Fruit fly (Drosophila melanogaster): ENCODE results near the gene CG10510.

Gene CG10510

DNA sequence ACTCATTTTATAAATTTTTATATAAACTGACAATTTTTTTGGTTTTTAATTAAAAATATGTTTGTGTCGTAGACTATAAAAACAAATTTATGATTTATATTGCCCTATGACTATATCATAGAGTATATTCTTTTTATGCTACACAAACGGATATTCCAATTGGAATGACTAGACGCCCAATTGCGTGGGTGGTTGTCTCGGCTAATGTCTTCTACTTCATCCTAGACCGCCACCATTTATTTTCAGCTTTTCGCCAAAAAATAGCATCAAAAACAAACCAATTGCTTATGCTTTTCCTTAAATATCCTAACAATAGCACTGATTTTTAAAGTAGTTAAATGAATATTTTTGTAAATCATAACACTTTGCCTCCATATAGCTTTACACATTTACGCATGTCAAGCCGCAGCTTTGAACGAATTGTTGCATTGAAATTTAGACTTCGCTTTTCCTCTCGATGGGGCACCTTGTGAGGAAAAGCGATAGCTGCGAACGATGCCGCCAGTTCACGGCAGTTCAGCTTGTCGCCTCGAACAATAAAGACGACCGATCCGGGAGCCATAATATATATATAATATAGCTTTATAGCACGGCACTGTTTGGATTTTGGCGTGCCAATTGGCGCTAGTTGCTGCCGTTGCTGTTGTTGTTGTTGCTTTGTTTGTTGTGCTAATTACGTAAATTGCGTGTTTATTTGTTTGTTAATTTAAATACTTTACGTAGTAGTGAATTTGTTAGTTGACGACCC lies 7.7 kb downstream of the CG10510 start:
- peak; percentile 72 for TF ChIP-seq EcR (GFP tag; optimal IDR thresholded peaks at IDR 0.05)
- TF ChIP-seq Ets98B (GFP tag; IDR thresholded peaks at IDR 0.05): no peak
- peak; percentile 52 for TF ChIP-seq D1 (tag; optimal IDR thresholded peaks at IDR 0.05)
- no peak for TF ChIP-seq CG15710 (tag; optimal IDR thresholded peaks at IDR 0.05)
- peak; percentile 11 for TF ChIP-seq CG14655 (GFP tag; optimal IDR thresholded peaks at IDR 0.05)
- no peak for TF ChIP-seq CG10348 (GFP tag; IDR thresholded peaks at IDR 0.05)
- no peak for TF ChIP-seq gl (tag; optimal IDR thresholded peaks at IDR 0.05)
- TF ChIP-seq CG34367 (tag; optimal IDR thresholded peaks at IDR 0.05): no peak

DNA sequence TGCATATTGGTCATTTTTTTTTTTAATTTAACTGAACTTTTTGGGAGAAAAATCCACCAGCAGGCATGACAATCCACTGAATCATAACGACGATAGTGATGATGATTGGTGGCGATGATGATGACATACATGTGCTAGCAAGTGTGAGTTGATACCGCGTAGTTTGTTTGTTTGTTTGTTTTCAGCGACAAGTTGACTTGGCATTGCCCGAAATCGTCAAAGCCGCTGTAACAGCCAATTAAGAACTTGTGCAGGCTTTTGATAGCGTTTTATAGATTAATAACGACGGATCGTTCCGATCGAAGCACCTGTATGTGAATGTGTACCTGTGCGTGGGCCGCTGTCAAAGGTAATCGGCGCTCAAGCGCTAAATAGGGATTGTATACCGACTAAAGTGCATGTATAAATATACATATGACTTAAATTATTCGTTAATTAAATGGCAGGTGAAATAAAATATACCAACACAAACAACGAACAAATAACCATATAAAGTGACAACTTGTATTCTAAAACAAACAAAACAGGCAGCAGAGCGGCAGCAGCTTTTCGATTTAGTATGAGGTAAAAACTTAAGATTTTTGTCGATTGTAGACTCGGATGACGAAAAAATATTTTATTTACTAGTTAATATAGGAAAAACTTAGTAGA lies 8.5 kb downstream of the CG10510 start:
- no peak for TF ChIP-seq CG15710 (tag; optimal IDR thresholded peaks at IDR 0.05)

DNA sequence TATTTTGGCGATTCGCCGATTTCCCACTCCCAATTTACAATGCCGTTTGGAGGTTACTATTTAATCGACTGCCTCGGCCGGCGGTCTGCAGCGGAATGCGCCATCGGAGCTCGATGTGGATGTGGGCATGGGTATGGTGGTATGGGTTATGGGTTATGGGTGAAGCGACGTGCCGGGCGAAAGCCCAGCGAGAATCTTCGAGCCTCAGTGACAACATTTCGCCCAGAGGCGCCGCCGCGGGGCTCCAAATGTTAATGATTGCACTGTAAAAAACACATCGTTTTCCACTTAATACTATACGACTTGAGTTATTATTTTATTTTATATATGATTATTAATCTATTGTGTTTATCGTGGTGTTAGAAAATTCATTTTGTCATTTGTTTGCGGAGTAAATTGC lies 9.3 kb downstream of the CG10510 start:
- TF ChIP-seq CG14655 (GFP tag; optimal IDR thresholded peaks at IDR 0.05) (peak; percentile 35), gl (tag; optimal IDR thresholded peaks at IDR 0.05) (no peak), EcR (GFP tag; optimal IDR thresholded peaks at IDR 0.05) (peak; percentile 2), Ets98B (GFP tag; IDR thresholded peaks at IDR 0.05) (no peak; the same call in 1 of the 2 replicates), CG10348 (GFP tag; IDR thresholded peaks at IDR 0.05) (no peak), CG4496 (GFP tag; IDR thresholded peaks at IDR 0.05) (peak; percentile 70), CG8301 (tag; optimal IDR thresholded peaks at IDR 0.05) (no peak), CG13204 (GFP tag; optimal IDR thresholded peaks at IDR 0.05) (no peak), Snoo (tag; optimal IDR thresholded peaks at IDR 0.05) (no peak), CG12605 (GFP tag; IDR thresholded peaks at IDR 0.05) (no peak), D1 (tag; optimal IDR thresholded peaks at IDR 0.05) (no peak), CG15710 (tag; optimal IDR thresholded peaks at IDR 0.05) (no peak), CG34367 (tag; optimal IDR thresholded peaks at IDR 0.05) (no peak), CG8159 (tag; optimal IDR thresholded peaks at IDR 0.05) (no peak), Pif1A (GFP tag; optimal IDR thresholded peaks at IDR 0.05) (peak; percentile 17), Pif1B (GFP tag; optimal IDR thresholded peaks at IDR 0.05) (peak; percentile 11), fd96Ca (GFP tag; IDR thresholded peaks at IDR 0.05) (no peak), rn (GFP tag; IDR thresholded peaks at IDR 0.05) (no peak), CG32121 (GFP tag; IDR thresholded peaks at IDR 0.05) (no peak), CG9948 (tag; optimal IDR thresholded peaks at IDR 0.05) (peak; percentile 28), CG17806 (tag; optimal IDR thresholded peaks at IDR 0.05) (no peak)

DNA sequence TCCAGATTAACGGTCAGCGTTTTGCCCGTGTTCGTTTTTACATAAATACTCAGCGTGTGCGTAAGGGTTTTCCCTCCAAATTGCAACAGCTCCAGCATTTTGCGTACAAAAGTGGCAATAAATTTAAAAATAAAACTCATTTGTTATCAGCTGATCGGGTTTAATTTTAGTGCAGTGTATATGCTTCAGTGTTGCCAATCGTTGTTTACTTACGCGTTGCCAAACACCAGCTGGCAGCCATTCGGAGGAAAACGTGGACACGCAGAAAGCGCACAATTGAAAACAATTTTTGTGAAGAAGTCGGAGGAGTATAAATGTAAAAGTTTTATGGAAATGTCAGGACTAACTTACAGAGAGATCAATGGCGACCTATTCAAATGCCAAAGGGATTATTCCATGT lies 13.3 kb downstream of the CG10510 start, which contains the start of the genes Targ3 and park:
TSS of gene Targ3 (plus strand) at position 269 of the 400 bp plus-strand sequence.
TSS of gene park (minus strand) at position 291 of the 400 bp plus-strand sequence.
- TF ChIP-seq CG4496 (GFP tag; IDR thresholded peaks at IDR 0.05): 0 out of 3 replicates have a peak, but pooled peaks have one; percentile 37
- TF ChIP-seq CG13204 (GFP tag; optimal IDR thresholded peaks at IDR 0.05): no peak
- TF ChIP-seq Ets98B (GFP tag; IDR thresholded peaks at IDR 0.05): no peak
- peak; percentile 33; the same call in 1 of the 3 replicates for TF ChIP-seq fd96Ca (GFP tag; IDR thresholded peaks at IDR 0.05)
- no peak for TF ChIP-seq CG8159 (tag; optimal IDR thresholded peaks at IDR 0.05)
- no peak for TF ChIP-seq CG12605 (GFP tag; IDR thresholded peaks at IDR 0.05)
- TF ChIP-seq Pif1B (GFP tag; optimal IDR thresholded peaks at IDR 0.05): no peak
- no peak for TF ChIP-seq CG9948 (tag; optimal IDR thresholded peaks at IDR 0.05)

DNA sequence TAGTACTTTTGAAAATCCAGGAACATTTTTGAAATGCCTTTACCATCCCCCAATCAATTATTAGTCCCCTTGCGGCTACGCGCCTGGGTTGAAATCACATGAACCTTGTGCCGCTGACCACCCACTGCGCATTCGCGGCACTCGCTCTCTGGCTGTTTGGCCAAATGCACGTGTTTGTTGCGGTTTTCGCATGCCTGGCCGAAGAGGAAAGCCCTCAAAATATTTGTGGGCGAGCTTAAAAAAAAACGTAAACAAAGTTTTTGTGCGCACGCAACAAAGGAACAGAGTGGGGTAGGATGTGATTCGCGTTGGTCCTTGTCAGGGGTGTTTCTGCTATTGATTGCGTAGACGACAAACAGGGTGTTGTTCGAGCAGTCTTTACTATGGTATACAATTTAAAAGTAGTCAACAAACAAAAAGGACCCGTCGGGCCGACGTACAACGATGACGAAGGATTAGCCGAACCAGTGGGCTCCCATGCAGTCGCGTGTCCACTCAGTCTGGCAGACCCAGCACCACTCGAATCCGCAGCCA lies 15.4 kb downstream of the CG10510 start:
- TF ChIP-seq CG9948 (tag; optimal IDR thresholded peaks at IDR 0.05): no peak

DNA sequence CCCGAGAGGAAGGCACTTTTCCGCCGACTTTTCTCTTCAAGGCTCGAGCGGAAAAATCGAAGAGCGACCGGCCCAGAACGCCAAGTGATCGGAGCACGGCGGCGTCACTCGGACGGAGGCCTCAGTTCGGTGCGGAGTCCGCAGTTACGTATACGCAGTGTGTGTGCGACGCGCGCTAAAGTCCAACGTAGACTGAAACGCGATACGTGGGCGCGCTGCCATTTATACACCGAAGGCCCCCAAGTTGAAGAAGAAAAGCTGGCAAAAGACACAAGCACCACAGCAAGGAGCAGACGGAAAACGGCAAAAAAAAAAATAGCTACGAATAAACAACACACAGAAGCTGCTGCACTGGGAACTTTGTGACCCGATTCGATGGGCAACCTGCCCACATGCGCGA lies 16.7 kb downstream of the CG10510 start, which contains the start of gene CG42337:
TSS of gene CG42337 (minus strand) at position 194 of the 400 bp plus-strand sequence.
- TF ChIP-seq CG4496 (GFP tag; IDR thresholded peaks at IDR 0.05): 0 out of 3 replicates have a peak, but pooled peaks have one; percentile 15
- 0 out of 3 replicates have a peak, but pooled peaks have one; percentile 28 for TF ChIP-seq fd96Ca (GFP tag; IDR thresholded peaks at IDR 0.05)
- TF ChIP-seq CG34367 (tag; optimal IDR thresholded peaks at IDR 0.05): no peak
- TF ChIP-seq CG9948 (tag; optimal IDR thresholded peaks at IDR 0.05): no peak
- no peak for TF ChIP-seq CG13204 (GFP tag; optimal IDR thresholded peaks at IDR 0.05)
- no peak for TF ChIP-seq rn (GFP tag; IDR thresholded peaks at IDR 0.05)
- TF ChIP-seq CG10348 (GFP tag; IDR thresholded peaks at IDR 0.05): no peak

DNA sequence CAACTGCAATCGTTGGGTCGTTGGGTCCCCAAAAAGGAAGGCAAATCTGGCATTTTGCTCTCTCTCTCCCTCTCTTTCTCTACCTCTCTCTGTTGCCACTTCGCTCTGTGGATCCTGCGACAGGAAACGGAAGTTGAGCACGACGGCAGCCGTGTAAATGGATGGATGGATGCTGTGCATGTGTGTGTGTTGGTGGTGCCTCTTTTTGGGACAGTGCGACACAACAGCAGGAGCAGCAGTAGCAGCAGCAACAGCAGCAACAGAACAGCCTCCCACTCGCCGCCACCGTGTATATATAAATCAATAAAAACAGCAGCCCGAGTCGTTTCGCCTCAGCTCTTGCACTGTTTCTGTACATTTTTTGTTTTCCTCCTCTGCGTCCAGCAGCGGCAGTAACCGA lies 17.9 kb downstream of the CG10510 start:
- TF ChIP-seq CG12605 (GFP tag; IDR thresholded peaks at IDR 0.05): no peak
- no peak for TF ChIP-seq Pif1B (GFP tag; optimal IDR thresholded peaks at IDR 0.05)
- no peak for TF ChIP-seq CG14655 (GFP tag; optimal IDR thresholded peaks at IDR 0.05)
- no peak for TF ChIP-seq CG17806 (tag; optimal IDR thresholded peaks at IDR 0.05)
- no peak for TF ChIP-seq CG8159 (tag; optimal IDR thresholded peaks at IDR 0.05)
- TF ChIP-seq rn (GFP tag; IDR thresholded peaks at IDR 0.05): no peak
- no peak for TF ChIP-seq Pif1A (GFP tag; optimal IDR thresholded peaks at IDR 0.05)

Measured in whole organism, pupa.